Worm (Caenorhabditis elegans) whole organism, L4/young adult: Measurements from ENCODE around the gene C06E7.88.

Experiments used
- dao-5 ChIP-seq: sonication (generic microtip); optimal IDR thresholded peaks from 2 replicates; lab custom pipeline; 2016; ENCODE audit warnings: missing genotype, missing genetic modification characterization, moderate library complexity, missing compliant biosample characterization
- him-1 ChIP-seq: sonication (generic microtip); optimal IDR thresholded peaks from 2 replicates; lab custom pipeline; 2016; ENCODE audit warnings: missing genotype, missing genetic modification reagents, missing genetic modification characterization, missing compliant biosample characterization

DNA sequence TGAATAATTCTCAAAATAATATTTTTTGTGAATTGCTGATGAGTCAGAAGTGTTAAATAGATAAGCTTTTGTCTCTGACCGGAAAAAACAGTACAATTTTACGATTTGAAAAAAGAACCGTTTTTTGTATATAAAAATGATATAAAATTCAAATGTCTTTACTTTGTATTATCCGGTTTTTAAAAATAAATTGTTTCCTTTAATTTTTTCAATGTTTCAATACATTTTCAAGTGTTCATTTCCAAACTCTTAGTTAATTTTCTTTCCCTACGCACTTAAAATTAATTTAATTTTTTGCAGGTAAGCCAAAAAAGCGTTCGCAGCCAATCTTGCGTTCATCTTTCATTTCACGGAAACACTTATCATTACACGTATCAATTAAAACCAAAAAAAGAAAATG is 42.6 kb downstream of the C06E7.88 start, which contains the start of gene egal-1:
- no peak for TF ChIP-seq dao-5 (tag; lab: Kevin White, UChicago)
- no peak for TF ChIP-seq him-1 (tag; lab: Kevin White, UChicago)
